Fruit fly (Drosophila melanogaster): Measurements from ENCODE around the gene CG11629.

CG11629 gene

dm6 chr2L:21886260-21886659, 11.8 kb downstream of the CG11629 start:
- TF ChIP-seq EcR (GFP tag; optimal IDR thresholded peaks at IDR 0.05): no peak
- no peak for TF ChIP-seq usp (GFP tag; optimal IDR thresholded peaks at IDR 0.05)
- no peak for TF ChIP-seq CG8478 (optimal IDR thresholded peaks at IDR 0.05)
- no peak for TF ChIP-seq pan (optimal IDR thresholded peaks at IDR 0.05)
- TF ChIP-seq psq (optimal IDR thresholded peaks at IDR 0.05): no peak
- TF ChIP-seq Dll (optimal IDR thresholded peaks at IDR 0.05): no peak

- TF ChIP-seq usp (GFP tag; optimal IDR thresholded peaks at IDR 0.05) (no peak), pan (optimal IDR thresholded peaks at IDR 0.05) (no peak), psq (optimal IDR thresholded peaks at IDR 0.05) (no peak), EcR (GFP tag; optimal IDR thresholded peaks at IDR 0.05) (no peak), CG8478 (optimal IDR thresholded peaks at IDR 0.05) (no peak), Dll (optimal IDR thresholded peaks at IDR 0.05) (no peak)
Measured at dm6 chr2L:21885502-21885901, 12.6 kb downstream of the CG11629 start.

- no peak for TF ChIP-seq CG8478 (optimal IDR thresholded peaks at IDR 0.05)
- TF ChIP-seq Dll (optimal IDR thresholded peaks at IDR 0.05): no peak
- TF ChIP-seq pan (optimal IDR thresholded peaks at IDR 0.05): no peak
- no peak for TF ChIP-seq usp (GFP tag; optimal IDR thresholded peaks at IDR 0.05)
- no peak for TF ChIP-seq psq (optimal IDR thresholded peaks at IDR 0.05)
- no peak for TF ChIP-seq EcR (GFP tag; optimal IDR thresholded peaks at IDR 0.05)
Measured at dm6 chr2L:21881504-21882124, 16.5 kb downstream of the CG11629 start.

dm6 chr2L:21879411-21879810, 18.7 kb downstream of the CG11629 start:
- TF ChIP-seq EcR (GFP tag; optimal IDR thresholded peaks at IDR 0.05) (no peak), pan (optimal IDR thresholded peaks at IDR 0.05) (no peak), psq (optimal IDR thresholded peaks at IDR 0.05) (no peak), Dll (optimal IDR thresholded peaks at IDR 0.05) (no peak), CG8478 (optimal IDR thresholded peaks at IDR 0.05) (no peak), usp (GFP tag; optimal IDR thresholded peaks at IDR 0.05) (no peak)

dm6 chr2L:21877006-21877405, 21.1 kb downstream of the CG11629 start:
- no peak for TF ChIP-seq pan (optimal IDR thresholded peaks at IDR 0.05)
- TF ChIP-seq EcR (GFP tag; optimal IDR thresholded peaks at IDR 0.05): no peak
- TF ChIP-seq CG8478 (optimal IDR thresholded peaks at IDR 0.05): no peak
- TF ChIP-seq psq (optimal IDR thresholded peaks at IDR 0.05): no peak
- no peak for TF ChIP-seq usp (GFP tag; optimal IDR thresholded peaks at IDR 0.05)
- TF ChIP-seq Dll (optimal IDR thresholded peaks at IDR 0.05): no peak

- TF ChIP-seq usp (GFP tag; optimal IDR thresholded peaks at IDR 0.05) (no peak), Dll (optimal IDR thresholded peaks at IDR 0.05) (no peak), psq (optimal IDR thresholded peaks at IDR 0.05) (no peak), CG8478 (optimal IDR thresholded peaks at IDR 0.05) (no peak), pan (optimal IDR thresholded peaks at IDR 0.05) (no peak), EcR (GFP tag; optimal IDR thresholded peaks at IDR 0.05) (no peak)
Measured at dm6 chr2L:21873696-21874095, 24.4 kb downstream of the CG11629 start.

- TF ChIP-seq Dll (optimal IDR thresholded peaks at IDR 0.05) (no peak), usp (GFP tag; optimal IDR thresholded peaks at IDR 0.05) (no peak), CG8478 (optimal IDR thresholded peaks at IDR 0.05) (no peak), pan (optimal IDR thresholded peaks at IDR 0.05) (no peak), EcR (GFP tag; optimal IDR thresholded peaks at IDR 0.05) (no peak), psq (optimal IDR thresholded peaks at IDR 0.05) (no peak)
Measured at dm6 chr2L:21871708-21872107, 26.4 kb downstream of the CG11629 start.

- TF ChIP-seq psq (optimal IDR thresholded peaks at IDR 0.05) (no peak), usp (GFP tag; optimal IDR thresholded peaks at IDR 0.05) (no peak), EcR (GFP tag; optimal IDR thresholded peaks at IDR 0.05) (no peak), Dll (optimal IDR thresholded peaks at IDR 0.05) (no peak), pan (optimal IDR thresholded peaks at IDR 0.05) (no peak), CG8478 (optimal IDR thresholded peaks at IDR 0.05) (no peak)
Measured at dm6 chr2L:21868712-21869280, 29.3 kb downstream of the CG11629 start.

- peak; percentile 84 for TF ChIP-seq pan (optimal IDR thresholded peaks at IDR 0.05)
- no peak for TF ChIP-seq CG8478 (optimal IDR thresholded peaks at IDR 0.05)
Measured at dm6 chr2L:21867040-21867981, 30.8 kb downstream of the CG11629 start.

- no peak for TF ChIP-seq Dll (optimal IDR thresholded peaks at IDR 0.05)
- no peak for TF ChIP-seq pan (optimal IDR thresholded peaks at IDR 0.05)
- no peak for TF ChIP-seq psq (optimal IDR thresholded peaks at IDR 0.05)
- TF ChIP-seq EcR (GFP tag; optimal IDR thresholded peaks at IDR 0.05): no peak
- no peak for TF ChIP-seq CG8478 (optimal IDR thresholded peaks at IDR 0.05)
- no peak for TF ChIP-seq usp (GFP tag; optimal IDR thresholded peaks at IDR 0.05)
Measured at dm6 chr2L:21866362-21866761, 31.7 kb downstream of the CG11629 start.

dm6 chr2L:21863544-21863945, 34.5 kb downstream of the CG11629 start:
- TF ChIP-seq psq (optimal IDR thresholded peaks at IDR 0.05) (no peak), EcR (GFP tag; optimal IDR thresholded peaks at IDR 0.05) (no peak), CG8478 (optimal IDR thresholded peaks at IDR 0.05) (no peak), Dll (optimal IDR thresholded peaks at IDR 0.05) (peak; percentile 33), pan (optimal IDR thresholded peaks at IDR 0.05) (no peak)

- TF ChIP-seq pan (optimal IDR thresholded peaks at IDR 0.05) (no peak), EcR (GFP tag; optimal IDR thresholded peaks at IDR 0.05) (no peak), Dll (optimal IDR thresholded peaks at IDR 0.05) (no peak), CG8478 (optimal IDR thresholded peaks at IDR 0.05) (no peak), usp (GFP tag; optimal IDR thresholded peaks at IDR 0.05) (no peak), psq (optimal IDR thresholded peaks at IDR 0.05) (no peak)
Measured at dm6 chr2L:21860566-21860965, 37.5 kb downstream of the CG11629 start.

Data from whole organism.